Fruit fly (Drosophila melanogaster) whole organism, embryonic: ENCODE results near the gene Tehao.
A peak's percentile ranks its signal among the peaks of the same experiment; 100 is the strongest.

Source experiments
- Ada2b ChIP-seq: fragments of 200-800 bp; sonication (Bioruptor generic); IDR thresholded peaks from 2 replicates; pipeline ENCODE4 v1.3.6; 2022; ENCODE audit warnings: missing biosample characterization, missing genetic modification characterization
- Antp ChIP-seq: fragments of 200-800 bp; sonication (Bioruptor generic); optimal IDR thresholded peaks from 3 replicates; lab custom pipeline; 2016; ENCODE audit warnings: missing biosample characterization, missing genetic modification characterization
- Bgb ChIP-seq: fragments of 200-800 bp; sonication (Bioruptor generic); IDR thresholded peaks from 2 replicates; pipeline ENCODE4 v1.3.6; 2022; ENCODE audit warnings: missing biosample characterization, missing genetic modification characterization; ENCODE audit not compliant: partially characterized antibody
- Blimp-1 ChIP-seq: fragments of 200-800 bp; sonication (Bioruptor generic); optimal IDR thresholded peaks from 3 replicates; lab custom pipeline; 2018; ENCODE audit warnings: missing biosample characterization, missing genetic modification characterization, mild to moderate bottlenecking, moderate library complexity, missing genetic modification reagents
- Bteb2 ChIP-seq: fragments of 200-800 bp; sonication (Bioruptor generic); optimal IDR thresholded peaks from 2 replicates; lab custom pipeline; 2016; ENCODE audit warnings: missing biosample characterization, missing genetic modification characterization
- CG10274 ChIP-seq: fragments of 200-800 bp; sonication (Bioruptor generic); optimal IDR thresholded peaks from 3 replicates; lab custom pipeline; 2017; ENCODE audit warnings: missing biosample characterization, mild to moderate bottlenecking, missing genetic modification characterization
- CG10366 ChIP-seq: fragments of 200-800 bp; sonication (Bioruptor generic); IDR thresholded peaks from 2 replicates; pipeline ENCODE4 v1.3.6; 2022; ENCODE audit warnings: missing biosample characterization, missing genetic modification characterization
- CG11560 ChIP-seq: fragments of 200-800 bp; sonication (Bioruptor generic); IDR thresholded peaks from 3 replicates; pipeline ENCODE4 v1.3.6; 2022; ENCODE audit warnings: missing biosample characterization, missing genetic modification characterization
- CG12104 ChIP-seq: fragments of 200-800 bp; sonication (Bioruptor generic); optimal IDR thresholded peaks from 3 replicates; lab custom pipeline; 2016; ENCODE audit warnings: missing biosample characterization, missing genetic modification characterization
- CG12942 ChIP-seq: fragments of 200-800 bp; sonication (Bioruptor generic); optimal IDR thresholded peaks from 3 replicates; lab custom pipeline; 2016; ENCODE audit warnings: missing biosample characterization, missing genetic modification characterization
- CG13624 ChIP-seq: fragments of 200-800 bp; sonication (Bioruptor generic); optimal IDR thresholded peaks from 2 replicates; lab custom pipeline; 2016; ENCODE audit warnings: missing biosample characterization, missing genetic modification characterization
- CG14710 ChIP-seq: fragments of 200-800 bp; sonication (Bioruptor generic); optimal IDR thresholded peaks from 3 replicates; lab custom pipeline; 2019; ENCODE audit warnings: missing biosample characterization, mild to moderate bottlenecking, missing genetic modification characterization, moderate library complexity
- CG1647 ChIP-seq: fragments of 200-800 bp; sonication (Bioruptor generic); optimal IDR thresholded peaks from 3 replicates; lab custom pipeline; 2016; ENCODE audit warnings: missing biosample characterization, missing genetic modification characterization
- CG31441 ChIP-seq: fragments of 200-800 bp; sonication (Bioruptor generic); IDR thresholded peaks from 2 replicates; pipeline ENCODE4 v1.3.6; 2022; ENCODE audit warnings: missing biosample characterization, missing genetic modification characterization
- CG32532 ChIP-seq: fragments of 200-800 bp; sonication (Bioruptor generic); IDR thresholded peaks from 2 replicates; pipeline ENCODE4 v1.3.6; 2022; ENCODE audit warnings: missing biosample characterization, missing genetic modification characterization
- CG34422 ChIP-seq: fragments of 200-800 bp; sonication (Bioruptor generic); IDR thresholded peaks from 3 replicates; pipeline ENCODE4 v1.3.6; 2022; ENCODE audit warnings: missing biosample characterization, missing genetic modification characterization
- CG3995 ChIP-seq: fragments of 200-800 bp; sonication (Bioruptor generic); optimal IDR thresholded peaks from 3 replicates; lab custom pipeline; 2016; ENCODE audit warnings: missing biosample characterization, missing genetic modification characterization
- CG7786 ChIP-seq: fragments of 200-800 bp; sonication (Bioruptor generic); optimal IDR thresholded peaks from 2 replicates; lab custom pipeline; 2016; ENCODE audit warnings: missing biosample characterization, missing genetic modification characterization
- CG8478 ChIP-seq: fragments of >200 bp; optimal IDR thresholded peaks from 2 replicates; lab custom pipeline; 2018
- CG9797 ChIP-seq: fragments of 200-800 bp; sonication (Bioruptor generic); optimal IDR thresholded peaks from 3 replicates; lab custom pipeline; 2018; ENCODE audit warnings: missing biosample characterization, mild to moderate bottlenecking, missing genetic modification characterization
- CG9817 ChIP-seq: fragments of 200-800 bp; sonication (Bioruptor generic); optimal IDR thresholded peaks from 2 replicates; lab custom pipeline; 2018; ENCODE audit warnings: missing biosample characterization, mild to moderate bottlenecking, missing genetic modification characterization, moderate library complexity
- Camta ChIP-seq: fragments of 200-800 bp; sonication (Bioruptor generic); optimal IDR thresholded peaks from 2 replicates; lab custom pipeline; 2016; ENCODE audit warnings: missing biosample characterization, missing genetic modification characterization
- E2f2 ChIP-seq: fragments of 200-800 bp; sonication (Bioruptor generic); IDR thresholded peaks from 2 replicates; pipeline ENCODE4 v1.3.6; 2022; ENCODE audit warnings: missing biosample characterization, missing genetic modification characterization
- GATAe ChIP-seq: fragments of 200-800 bp; sonication (Bioruptor generic); conservative IDR thresholded peaks from 2 replicates; pipeline ENCODE4 v1.3.6; 2022; ENCODE audit warnings: missing biosample characterization, missing genetic modification characterization
- HLH4C ChIP-seq: fragments of 200-800 bp; sonication (Bioruptor generic); IDR thresholded peaks from 3 replicates; pipeline ENCODE4 v1.3.6; 2022; ENCODE audit warnings: missing biosample characterization, missing genetic modification characterization; ENCODE audit not compliant: partially characterized antibody
- Jarid2 ChIP-seq: fragments of 200-800 bp; sonication (Bioruptor generic); optimal IDR thresholded peaks from 3 replicates; lab custom pipeline; 2017; ENCODE audit warnings: mild to moderate bottlenecking, missing biosample characterization, missing genetic modification reagents, missing genetic modification characterization
- Mad ChIP-seq: fragments of 200-800 bp; sonication (Bioruptor generic); optimal IDR thresholded peaks from 2 replicates; lab custom pipeline; 2016; ENCODE audit warnings: missing biosample characterization, missing genetic modification characterization
- Myb ChIP-seq: fragments of 200-800 bp; sonication (Bioruptor generic); optimal IDR thresholded peaks from 2 replicates; lab custom pipeline; 2016; ENCODE audit warnings: missing biosample characterization, missing genetic modification characterization
- Oli ChIP-seq: fragments of 200-800 bp; sonication (Bioruptor generic); optimal IDR thresholded peaks from 2 replicates; lab custom pipeline; 2018; ENCODE audit warnings: missing biosample characterization, mild to moderate bottlenecking, missing genetic modification characterization, moderate library complexity
- Opbp ChIP-seq: fragments of 200-800 bp; sonication (Bioruptor generic); IDR thresholded peaks from 3 replicates; pipeline ENCODE4 v1.3.6; 2022; ENCODE audit warnings: missing biosample characterization, missing genetic modification characterization; ENCODE audit not compliant: partially characterized antibody
- Spps ChIP-seq: fragments of 200-800 bp; sonication (Bioruptor generic); optimal IDR thresholded peaks from 2 replicates; lab custom pipeline; 2018; ENCODE audit warnings: missing biosample characterization, mild to moderate bottlenecking, missing genetic modification characterization
- Sry-δ ChIP-seq: fragments of 200-800 bp; sonication (Bioruptor generic); optimal IDR thresholded peaks from 2 replicates; lab custom pipeline; 2016; ENCODE audit warnings: missing biosample characterization, missing genetic modification characterization
- az2 ChIP-seq: fragments of 200-800 bp; sonication (Bioruptor generic); optimal IDR thresholded peaks from 3 replicates; lab custom pipeline; 2016; ENCODE audit warnings: missing biosample characterization, missing genetic modification characterization
- btn ChIP-seq: fragments of 200-800 bp; sonication (Bioruptor generic); optimal IDR thresholded peaks from 2 replicates; lab custom pipeline; 2016; ENCODE audit warnings: missing biosample characterization, missing genetic modification characterization
- chif ChIP-seq, 2 experiments: fragments of 200-800 bp; sonication (Bioruptor generic); optimal IDR thresholded peaks; 3 replicates each; lab custom pipeline; 2016; ENCODE audit warnings: missing biosample characterization in 2 of 2, missing genetic modification characterization in 2 of 2
- chn ChIP-seq: fragments of 200-800 bp; sonication (Bioruptor generic); optimal IDR thresholded peaks from 2 replicates; lab custom pipeline; 2016; ENCODE audit warnings: missing biosample characterization, missing genetic modification characterization
- dm ChIP-seq: fragments of 200-800 bp; sonication (Bioruptor generic); optimal IDR thresholded peaks from 3 replicates; lab custom pipeline; 2016; ENCODE audit warnings: missing biosample characterization, missing genetic modification characterization
- fd102C ChIP-seq: fragments of 200-800 bp; sonication (Bioruptor generic); optimal IDR thresholded peaks from 2 replicates; lab custom pipeline; 2018; ENCODE audit warnings: missing biosample characterization, mild to moderate bottlenecking, missing genetic modification characterization, moderate library complexity
- gce ChIP-seq: fragments of 200-800 bp; sonication (Bioruptor generic); IDR thresholded peaks from 3 replicates; pipeline ENCODE4 v1.3.6; 2022; ENCODE audit warnings: missing biosample characterization, missing genetic modification characterization
- gcm ChIP-seq: fragments of 200-800 bp; sonication (Bioruptor generic); optimal IDR thresholded peaks from 2 replicates; lab custom pipeline; 2019; ENCODE audit warnings: missing biosample characterization, mild to moderate bottlenecking, missing genetic modification characterization, moderate library complexity
- her ChIP-seq: fragments of 200-800 bp; sonication (Bioruptor generic); optimal IDR thresholded peaks from 2 replicates; lab custom pipeline; 2016; ENCODE audit warnings: missing biosample characterization, missing genetic modification characterization
- lab ChIP-seq: fragments of 200-800 bp; sonication (Bioruptor generic); optimal IDR thresholded peaks from 3 replicates; lab custom pipeline; 2017; ENCODE audit warnings: missing biosample characterization, missing genetic modification characterization, mild to moderate bottlenecking, moderate library complexity, missing genetic modification reagents
- p53 ChIP-seq: fragments of 200-800 bp; sonication (Bioruptor generic); optimal IDR thresholded peaks from 2 replicates; lab custom pipeline; 2016; ENCODE audit warnings: missing biosample characterization, missing genetic modification characterization
- phol ChIP-seq: fragments of 200-800 bp; sonication (Bioruptor generic); optimal IDR thresholded peaks from 3 replicates; lab custom pipeline; 2018; ENCODE audit warnings: missing biosample characterization, mild to moderate bottlenecking, missing genetic modification characterization, moderate library complexity
- sr ChIP-seq: fragments of 200-800 bp; sonication (Bioruptor generic); IDR thresholded peaks from 3 replicates; pipeline ENCODE4 v1.3.6; 2022; ENCODE audit warnings: missing biosample characterization, missing genetic modification characterization
- stwl ChIP-seq: fragments of 200-800 bp; sonication (Bioruptor generic); optimal IDR thresholded peaks from 3 replicates; lab custom pipeline; 2018; ENCODE audit warnings: missing biosample characterization, mild to moderate bottlenecking, missing genetic modification characterization, moderate library complexity
- tap ChIP-seq: fragments of 200-800 bp; optimal IDR thresholded peaks from 3 replicates; lab custom pipeline; 2019; ENCODE audit warnings: missing biosample characterization, mild to moderate bottlenecking, missing genetic modification characterization, moderate library complexity
- trem ChIP-seq: fragments of 200-800 bp; optimal IDR thresholded peaks from 3 replicates; lab custom pipeline; 2019; ENCODE audit warnings: missing biosample characterization, mild to moderate bottlenecking, missing genetic modification characterization, moderate library complexity
- tx ChIP-seq: fragments of 200-800 bp; sonication (Bioruptor generic); optimal IDR thresholded peaks from 2 replicates; lab custom pipeline; 2016; ENCODE audit warnings: missing biosample characterization, missing genetic modification characterization
- wek ChIP-seq: fragments of 200-800 bp; sonication (Bioruptor generic); optimal IDR thresholded peaks from 3 replicates; lab custom pipeline; 2018; ENCODE audit warnings: missing biosample characterization, mild to moderate bottlenecking, missing genetic modification characterization, moderate library complexity
- zen ChIP-seq: fragments of 200-800 bp; sonication (Bioruptor generic); optimal IDR thresholded peaks from 3 replicates; lab custom pipeline; 2018; ENCODE audit warnings: missing biosample characterization, mild to moderate bottlenecking, missing genetic modification characterization, moderate library complexity

Tehao gene

dm6 chr2L:13387255-13387654 is 48.2 kb upstream of the Tehao start, which contains the start of the genes Ing5 and CG7099 (continued):
- peak; percentile 83 for TF ChIP-seq Antp
- peak; percentile 62 for TF ChIP-seq dm
- peak; percentile 96 for TF ChIP-seq CG12942 (GFP tag; lab: Kevin White, UChicago)
- TF ChIP-seq Spps: peak; percentile 92
- peak; percentile 87 for TF ChIP-seq CG11560 (tag; lab: Robert Waterston, UW)
- peak; percentile 88 for TF ChIP-seq tx
- peak; percentile 83 for TF ChIP-seq Sry-δ (GFP tag; lab: Kevin White, UChicago)
- TF ChIP-seq Blimp-1: peak; percentile 94
- peak; percentile 97 for TF ChIP-seq CG9817
- peak; percentile 93 for TF ChIP-seq gcm
- no peak for TF ChIP-seq CG8478
- peak; percentile 98 for TF ChIP-seq CG32532 (GFP tag; lab: Robert Waterston, UW)
- TF ChIP-seq HLH4C: peak; percentile 71
- TF ChIP-seq CG1647: peak; percentile 94
- peak; percentile 74 for TF ChIP-seq wek (GFP tag; lab: Kevin White, UChicago)
- peak; percentile 64 for TF ChIP-seq Myb
- TF ChIP-seq GATAe (GFP tag; lab: Robert Waterston, UW): peak; percentile 92
- peak; percentile 65; the same call in 2 of the 3 replicates for TF ChIP-seq Opbp
- TF ChIP-seq her (GFP tag; lab: Kevin White, UChicago): peak; percentile 69
- TF ChIP-seq CG10366 (GFP tag; lab: Robert Waterston, UW): peak; percentile 97
- peak; percentile 74 for TF ChIP-seq CG10274 (GFP tag; lab: Kevin White, UChicago)
- TF ChIP-seq lab (GFP tag; lab: Kevin White, UChicago): peak; percentile 97
- peak; percentile 97 for TF ChIP-seq zen
- peak; percentile 36 for TF ChIP-seq p53 (GFP tag; lab: Kevin White, UChicago)
- peak; percentile 75 for TF ChIP-seq Bgb (GFP tag; lab: Robert Waterston, UW)
- peak; percentile 74 for TF ChIP-seq fd102C
- peak; percentile 86 to 93 for TF ChIP-seq chif (GFP tag; optimal IDR thresholded peaks at IDR 0.05; lab: Kevin White, UChicago)
- peak; percentile 92 for TF ChIP-seq Camta (GFP tag; lab: Kevin White, UChicago)
- TF ChIP-seq CG31441: peak; percentile 98
- TF ChIP-seq sr (GFP tag; lab: Robert Waterston, UW): peak; percentile 76; the same call in 2 of the 3 replicates
- peak; percentile 94 for TF ChIP-seq Oli (tag; lab: Kevin White, UChicago)
- TF ChIP-seq phol (tag; lab: Kevin White, UChicago): peak; percentile 97
- peak; percentile 86 for TF ChIP-seq CG7786 (GFP tag; lab: Kevin White, UChicago)
- TF ChIP-seq tap (tag; lab: Kevin White, UChicago): peak; percentile 93
- peak; percentile 96 for TF ChIP-seq chn
- peak; percentile 81 for TF ChIP-seq E2f2 (GFP tag; lab: Robert Waterston, UW)
- TF ChIP-seq stwl (tag; lab: Kevin White, UChicago): peak; percentile 92
- peak; percentile 87 for TF ChIP-seq CG13624 (GFP tag; lab: Kevin White, UChicago)
- peak; percentile 97 for TF ChIP-seq az2 (GFP tag; lab: Kevin White, UChicago)
- TF ChIP-seq CG3995: peak; percentile 73
- peak; percentile 90 for TF ChIP-seq gce
- peak; percentile 96 for TF ChIP-seq Mad (GFP tag; lab: Kevin White, UChicago)
- TF ChIP-seq Ada2b: peak; percentile 98
- peak; percentile 61 for TF ChIP-seq btn (GFP tag; lab: Kevin White, UChicago)
- TF ChIP-seq Jarid2 (GFP tag; lab: Kevin White, UChicago): no peak
- TF ChIP-seq trem: peak; percentile 95
- TF ChIP-seq CG9797: peak; percentile 22
- peak; percentile 96 for TF ChIP-seq CG14710 (tag; lab: Kevin White, UChicago)
- peak; percentile 94 for TF ChIP-seq CG12104 (GFP tag; lab: Kevin White, UChicago)
- TF ChIP-seq CG34422 (GFP tag; lab: Robert Waterston, UW): peak; percentile 98
- TF ChIP-seq Bteb2: peak; percentile 91
